Fruit fly (Drosophila melanogaster) whole organism, pupa: ENCODE data around the gene CG3213.

Experiments used
- CG10348 ChIP-seq: fragments of 200-800 bp; sonication (Bioruptor generic); IDR thresholded peaks from 2 replicates; pipeline ENCODE4 v1.3.6; 2022; ENCODE audit warnings: missing biosample characterization, missing genetic modification characterization
- CG13204 ChIP-seq: fragments of 200-800 bp; sonication (Bioruptor generic); optimal IDR thresholded peaks from 2 replicates; lab custom pipeline; 2018; ENCODE audit warnings: missing biosample characterization, mild to moderate bottlenecking, missing genetic modification characterization, moderate library complexity
- CG14655 ChIP-seq: fragments of 200-800 bp; sonication (Bioruptor generic); optimal IDR thresholded peaks from 3 replicates; lab custom pipeline; 2017; ENCODE audit warnings: mild to moderate bottlenecking, missing biosample characterization, missing genetic modification reagents, missing genetic modification characterization
- CG15710 ChIP-seq: fragments of 200-800 bp; sonication (Bioruptor generic); optimal IDR thresholded peaks from 2 replicates; lab custom pipeline; 2018; ENCODE audit warnings: missing biosample characterization, mild to moderate bottlenecking, missing genetic modification characterization, moderate library complexity
- CG17806 ChIP-seq: fragments of 200-800 bp; sonication (Bioruptor generic); optimal IDR thresholded peaks from 2 replicates; lab custom pipeline; 2018; ENCODE audit warnings: missing biosample characterization, mild to moderate bottlenecking, missing genetic modification characterization, moderate library complexity
- CG4496 ChIP-seq: fragments of 200-800 bp; sonication (Bioruptor generic); IDR thresholded peaks from 3 replicates; pipeline ENCODE4 v1.3.6; 2022; ENCODE audit warnings: missing biosample characterization, missing genetic modification characterization
- CG8159 ChIP-seq: fragments of 200-800 bp; sonication (Bioruptor generic); optimal IDR thresholded peaks from 3 replicates; lab custom pipeline; 2018; ENCODE audit warnings: missing biosample characterization, mild to moderate bottlenecking, missing genetic modification characterization, moderate library complexity
- CG9948 ChIP-seq: fragments of 200-800 bp; sonication (Bioruptor generic); optimal IDR thresholded peaks from 2 replicates; lab custom pipeline; 2018; ENCODE audit warnings: missing biosample characterization, mild to moderate bottlenecking, missing genetic modification characterization, moderate library complexity
- Ets98B ChIP-seq: fragments of 200-800 bp; sonication (Bioruptor generic); IDR thresholded peaks from 2 replicates; pipeline ENCODE4 v1.3.6; 2022; ENCODE audit warnings: missing biosample characterization, missing genetic modification characterization
- Pif1A ChIP-seq: fragments of 200-800 bp; sonication (Bioruptor generic); optimal IDR thresholded peaks from 3 replicates; lab custom pipeline; 2016; ENCODE audit warnings: missing biosample characterization, missing genetic modification characterization
- Pif1B ChIP-seq: fragments of 200-800 bp; sonication (Bioruptor generic); optimal IDR thresholded peaks from 3 replicates; lab custom pipeline; 2016; ENCODE audit warnings: missing biosample characterization, missing genetic modification characterization
- gl ChIP-seq: fragments of 200-800 bp; sonication (Bioruptor generic); optimal IDR thresholded peaks from 2 replicates; lab custom pipeline; 2018; ENCODE audit warnings: missing biosample characterization, mild to moderate bottlenecking, missing genetic modification characterization

dm6 chr2L:3562435-3562834, 43.0 kb upstream of the CG3213 start:
- TF ChIP-seq CG14655 (GFP tag; lab: Kevin White, UChicago) (peak; percentile 60), CG4496 (GFP tag; lab: Robert Waterston, UW) (no peak), CG13204 (GFP tag; lab: Kevin White, UChicago) (peak; percentile 27), CG17806 (tag; lab: Kevin White, UChicago) (peak; percentile 62), Pif1A (GFP tag; lab: Kevin White, UChicago) (peak; percentile 29), gl (tag; lab: Kevin White, UChicago) (no peak), CG15710 (tag; lab: Kevin White, UChicago) (peak; percentile 67), Ets98B (GFP tag; lab: Robert Waterston, UW) (no peak), CG9948 (tag; lab: Kevin White, UChicago) (peak; percentile 62), Pif1B (GFP tag; lab: Kevin White, UChicago) (peak; percentile 9), CG8159 (tag; lab: Kevin White, UChicago) (peak; percentile 68), CG10348 (GFP tag; lab: Robert Waterston, UW) (no peak)
